Fruit fly (Drosophila melanogaster): ENCODE results near the gene Nrx-1.

DNA sequence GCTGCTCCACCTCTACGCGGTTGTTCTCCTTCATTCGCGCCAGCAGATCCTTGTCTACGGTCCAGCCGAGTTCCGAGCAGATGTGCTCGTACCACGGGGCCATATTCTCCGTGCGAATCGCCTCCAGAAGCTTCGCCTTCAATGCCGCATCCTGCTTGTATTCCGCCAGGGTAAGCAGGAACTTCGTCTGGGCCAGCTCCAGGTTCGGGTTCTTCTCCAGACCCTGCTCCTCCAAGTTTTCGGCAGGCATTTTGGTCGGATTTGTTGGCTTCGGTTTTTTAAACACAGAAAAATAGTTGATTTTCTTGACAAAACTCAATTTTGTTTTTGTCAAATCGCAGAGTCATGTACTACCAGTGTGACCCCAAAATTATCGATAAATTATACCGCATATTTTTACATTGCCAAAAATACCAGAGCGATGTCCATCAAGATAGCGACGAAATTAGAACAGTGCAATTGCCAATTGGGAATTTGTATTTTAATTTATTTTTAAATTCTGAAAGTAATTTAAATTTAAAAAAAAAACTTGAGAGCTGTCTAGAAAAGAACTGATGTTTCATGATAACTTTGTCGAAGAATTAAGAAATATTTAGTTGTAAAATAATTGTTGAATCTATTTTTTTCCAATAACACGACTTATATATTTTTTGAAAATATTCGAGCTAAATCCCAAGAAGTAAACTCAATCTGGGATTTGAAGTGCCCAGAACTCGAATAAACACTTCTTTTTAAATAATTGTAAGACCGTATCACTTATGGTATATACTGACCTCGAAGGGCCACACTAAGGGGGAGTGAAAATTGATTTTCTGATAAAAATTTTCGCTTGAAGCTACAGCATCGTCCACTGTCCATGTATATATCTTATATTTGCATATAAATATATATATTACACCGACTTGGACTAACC, 6.4 kb upstream of the Nrx-1 start, which contains the start of the genes Rpn7 and AP-2mu:
- TF ChIP-seq CTCF (optimal IDR thresholded peaks at IDR 0.05): peak in 1 of 2 experiments; percentile 3
- TF ChIP-seq CG8478 (optimal IDR thresholded peaks at IDR 0.05): no peak
